Worm (Caenorhabditis elegans): Measurements from ENCODE around the gene F45E6.1.

DNA sequence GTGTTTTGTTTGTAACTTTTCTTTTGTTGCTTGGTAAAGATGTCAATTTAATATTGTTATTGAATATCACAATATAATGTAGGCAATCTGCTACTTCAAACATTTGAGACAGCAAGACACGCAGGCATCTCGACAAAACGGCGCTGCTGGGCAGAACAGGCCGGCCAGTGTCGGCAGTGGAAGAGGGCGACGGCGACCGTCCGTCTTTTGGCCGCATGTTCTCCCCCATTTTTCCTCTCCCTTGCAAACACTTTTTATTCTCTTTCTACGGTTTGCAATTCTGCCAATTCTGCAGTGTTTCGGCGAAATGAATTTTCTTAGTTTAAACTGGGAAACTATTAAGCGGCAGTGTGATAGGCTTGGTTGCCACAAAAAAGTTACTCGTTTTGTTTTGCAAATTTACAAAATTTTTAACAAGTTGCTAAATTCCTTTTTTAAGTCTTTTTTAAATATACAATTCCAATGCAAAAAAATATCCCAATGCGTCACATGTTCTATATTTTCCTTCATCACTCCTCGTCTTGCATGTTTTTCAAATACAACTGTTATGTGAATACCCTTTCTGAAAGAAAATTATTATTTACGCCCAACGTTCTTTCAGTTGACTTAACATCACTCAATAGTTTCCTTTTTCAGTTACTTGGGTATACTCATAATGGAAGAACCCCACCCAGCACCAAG is 27.8 kb downstream of the F45E6.1 start, which contains the start of gene T18D3.6:
- TF ChIP-seq pes-1 (GFP tag; IDR thresholded peaks at IDR 0.05) (no peak), aly-1 (tag; optimal IDR thresholded peaks at IDR 0.05) (no peak), tbx-11 (GFP tag; IDR thresholded peaks at IDR 0.05) (no peak), tbx-37 (GFP tag; conservative IDR thresholded peaks at IDR 0.05) (no peak), hnd-1 (tag; optimal IDR thresholded peaks at IDR 0.05) (no peak)
